Worm (Caenorhabditis elegans): Measurements from ENCODE around the gene strm-1.
"Not testable (repeated sequence)": the region's sequence is repeated elsewhere in the genome, so short reads cannot be mapped to it uniquely, and the experiment has no call there.

Gene strm-1

ce11 chrIII:2423638-2424037 lies 21.8 kb downstream of the strm-1 start:
- TF ChIP-seq zip-8 (tag; optimal IDR thresholded peaks at IDR 0.05) (no peak), nhr-12 (tag; optimal IDR thresholded peaks at IDR 0.05) (no peak), sptf-1 (tag; optimal IDR thresholded peaks at IDR 0.05) (no peak), lsy-2 (tag; optimal IDR thresholded peaks at IDR 0.05) (no peak), ztf-11 (tag; optimal IDR thresholded peaks at IDR 0.05) (no peak), unc-39 (tag; optimal IDR thresholded peaks at IDR 0.05) (no peak), ham-2 (GFP tag; optimal IDR thresholded peaks at IDR 0.05) (no peak), mls-2 (tag; optimal IDR thresholded peaks at IDR 0.05) (no peak), ceh-39 (tag; optimal IDR thresholded peaks at IDR 0.05) (no peak), mep-1 (tag; optimal IDR thresholded peaks at IDR 0.05) (no peak), tbx-8 (GFP tag; optimal IDR thresholded peaks at IDR 0.05) (no peak), M03D4.4 (tag; optimal IDR thresholded peaks at IDR 0.05) (no peak)

- TF ChIP-seq snpc-4 (tag; optimal IDR thresholded peaks at IDR 0.05) (no peak), cnd-1 (tag; optimal IDR thresholded peaks at IDR 0.05) (no peak), hlh-1 (tag; optimal IDR thresholded peaks at IDR 0.05) (no peak), mep-1 (tag; optimal IDR thresholded peaks at IDR 0.05) (no peak), lin-13 (tag; optimal IDR thresholded peaks at IDR 0.05) (no peak), ceh-39 (tag; optimal IDR thresholded peaks at IDR 0.05) (no peak), elt-3 (tag; optimal IDR thresholded peaks at IDR 0.05) (no peak), nhr-28 (tag; optimal IDR thresholded peaks at IDR 0.05) (no peak), lin-32 (GFP tag; optimal IDR thresholded peaks at IDR 0.05) (no peak), flh-1 (GFP tag; optimal IDR thresholded peaks at IDR 0.05) (no peak)
These were observed 23.0 kb downstream of the strm-1 start for ce11 chrIII:2424783-2425329.

ce11 chrIII:2426122-2426521 lies 24.3 kb downstream of the strm-1 start, which contains the start of gene W04B5.8:
W04B5.8 (plus strand) TSS chrIII:2426316.
- TF ChIP-seq flh-1 (GFP tag; optimal IDR thresholded peaks at IDR 0.05), result no peak
- peak; percentile 72 for TF ChIP-seq ces-1 (GFP tag; optimal IDR thresholded peaks at IDR 0.05)
- peak; percentile 71 for TF ChIP-seq unc-120 (tag; optimal IDR thresholded peaks at IDR 0.05; ENCODE audit: poor library complexity, severe bottlenecking)
- no peak for TF ChIP-seq elt-1 (tag; optimal IDR thresholded peaks at IDR 0.05; ENCODE audit: borderline replicate concordance, insufficient read depth)
- peak; percentile 8 for TF ChIP-seq hlh-1 (tag; optimal IDR thresholded peaks at IDR 0.05)

ce11 chrIII:2432925-2433324 lies 31.1 kb downstream of the strm-1 start:
- no peak for TF ChIP-seq snpc-4 (tag; optimal IDR thresholded peaks at IDR 0.05)
- no peak for TF ChIP-seq unc-62 (GFP tag; optimal IDR thresholded peaks at IDR 0.05)
- no peak for TF ChIP-seq ham-2 (GFP tag; optimal IDR thresholded peaks at IDR 0.05)
- peak; percentile 21 for TF ChIP-seq ces-1 (GFP tag; optimal IDR thresholded peaks at IDR 0.05)
- TF ChIP-seq cnd-1 (tag; optimal IDR thresholded peaks at IDR 0.05), result no peak

ce11 chrIII:2435373-2435772 lies 33.5 kb downstream of the strm-1 start, which contains the start of gene W04B5.6:
W04B5.6 (minus strand) TSS chrIII:2435473.
- TF ChIP-seq ceh-39, nhr-12, blmp-1 (tag; optimal IDR thresholded peaks at IDR 0.05): not testable (repeated sequence)

ce11 chrIII:2435805-2436204 lies 33.9 kb downstream of the strm-1 start, which contains the start of gene E02H9.6:
E02H9.6 (plus strand) TSS chrIII:2436105.
- TF ChIP-seq nhr-76, nhr-2, zip-8 (tag; optimal IDR thresholded peaks at IDR 0.05): not testable (repeated sequence)

ce11 chrIII:2438543-2438942 lies 36.7 kb downstream of the strm-1 start, which contains the start of gene E02H9.13:
E02H9.13 (minus strand) TSS chrIII:2438741.
- TF ChIP-seq ces-1 (GFP tag; optimal IDR thresholded peaks at IDR 0.05), result peak; percentile 76
- TF ChIP-seq lin-32 (GFP tag; optimal IDR thresholded peaks at IDR 0.05), result no peak
- TF ChIP-seq lin-13 (tag; optimal IDR thresholded peaks at IDR 0.05), result no peak
- no peak for TF ChIP-seq elt-1 (tag; optimal IDR thresholded peaks at IDR 0.05; ENCODE audit: borderline replicate concordance, insufficient read depth)
- TF ChIP-seq ceh-83 (GFP tag; optimal IDR thresholded peaks at IDR 0.05), result no peak
- no peak for TF ChIP-seq mep-1 (tag; optimal IDR thresholded peaks at IDR 0.05)

Measured in whole organism, mixed stage, embryonic.